Fruit fly (Drosophila melanogaster): ENCODE data around the gene Cdep.

Cdep gene

DNA sequence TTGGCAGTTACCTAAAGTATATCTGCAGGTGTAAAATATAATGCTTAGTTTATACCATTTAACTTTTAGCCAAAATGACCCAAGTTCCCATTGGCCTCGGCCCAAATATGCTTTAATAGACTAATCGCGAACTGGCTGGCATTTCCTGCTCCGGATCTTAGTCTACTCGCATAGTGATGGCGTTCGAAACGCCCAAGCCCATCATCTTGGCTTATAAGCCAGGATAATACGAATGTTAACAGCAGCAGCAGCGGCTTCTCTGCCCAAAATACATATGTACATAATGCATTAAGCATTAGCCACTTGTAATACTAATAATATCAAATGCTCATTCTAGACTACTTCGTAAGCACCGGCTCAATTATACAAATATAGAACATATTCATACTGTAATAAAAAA lies 5.5 kb upstream of the Cdep start:
- TF ChIP-seq CG17806 (tag; optimal IDR thresholded peaks at IDR 0.05) (no peak), CG8159 (tag; optimal IDR thresholded peaks at IDR 0.05) (no peak), Ets98B (GFP tag; IDR thresholded peaks at IDR 0.05) (no peak), D1 (tag; optimal IDR thresholded peaks at IDR 0.05) (no peak), CG34367 (tag; optimal IDR thresholded peaks at IDR 0.05) (no peak), CG10348 (GFP tag; IDR thresholded peaks at IDR 0.05) (no peak), Snoo (tag; optimal IDR thresholded peaks at IDR 0.05) (no peak)

DNA sequence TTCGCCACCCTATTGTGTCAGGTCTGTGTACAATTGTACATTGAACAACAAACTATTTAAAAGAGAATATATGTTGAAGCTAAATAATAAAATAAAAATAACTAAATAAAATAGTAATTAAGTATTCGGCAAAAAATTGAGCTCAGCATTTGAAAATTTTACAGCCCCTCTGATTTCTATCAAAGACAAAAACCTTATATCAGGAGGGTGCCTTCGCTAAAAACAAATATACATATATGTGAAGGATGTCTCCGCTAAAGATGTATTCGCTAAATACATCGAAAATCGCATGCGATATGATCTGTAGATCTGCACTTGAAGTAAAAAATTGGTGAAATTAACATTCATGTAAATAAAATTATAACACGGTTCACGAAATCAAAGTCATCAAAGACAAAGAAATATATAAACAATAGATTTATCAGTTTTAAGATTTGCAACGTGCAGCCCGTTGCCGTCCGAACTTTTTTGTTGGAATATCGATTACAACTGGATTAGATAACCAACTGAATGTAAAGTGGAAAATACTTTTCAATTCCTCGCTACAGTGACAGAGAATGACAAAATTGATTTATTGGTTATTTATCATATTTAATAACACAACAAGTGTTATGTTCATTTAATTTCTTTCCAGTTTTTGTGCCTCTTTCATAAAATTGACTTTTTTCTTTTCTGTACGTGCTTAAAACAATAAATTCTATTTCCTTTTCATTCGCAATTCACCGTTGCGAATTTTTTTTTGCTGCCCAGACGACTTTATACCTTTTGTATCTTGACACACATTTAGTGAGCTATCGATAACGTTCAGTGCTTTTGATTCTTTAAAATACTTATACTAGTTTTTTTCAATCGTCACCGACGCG lies 4.4 kb upstream of the Cdep start, which contains the start of gene Gnf1:
TSS of gene Gnf1 (plus strand) at position 859 of the 863 bp plus-strand sequence.
- TF ChIP-seq CG4496 (GFP tag; IDR thresholded peaks at IDR 0.05) (no peak), CG12605 (GFP tag; IDR thresholded peaks at IDR 0.05) (no peak)

DNA sequence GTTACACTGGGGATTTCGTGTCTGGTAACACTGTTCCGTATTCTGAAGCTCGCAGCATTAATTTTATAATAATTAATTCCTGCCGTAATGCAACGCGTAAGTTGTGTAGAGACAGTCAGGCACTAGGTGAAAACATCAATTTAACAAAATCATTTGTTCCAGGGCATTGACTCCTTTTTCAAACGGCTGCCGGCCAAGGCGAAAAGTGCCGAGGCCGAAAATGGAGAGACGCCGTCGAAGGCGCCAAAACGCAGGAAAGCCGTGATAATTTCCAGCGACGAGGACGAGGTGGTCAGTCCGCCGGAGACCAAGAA lies 3.8 kb upstream of the Cdep start:
- TF ChIP-seq EcR (GFP tag; optimal IDR thresholded peaks at IDR 0.05) (peak; percentile 6), Snoo (tag; optimal IDR thresholded peaks at IDR 0.05) (no peak)

- TF ChIP-seq CG34367 (tag; optimal IDR thresholded peaks at IDR 0.05) (no peak), fd96Ca (GFP tag; IDR thresholded peaks at IDR 0.05) (peak; percentile 60; the same call in 2 of the 3 replicates), CG32121 (GFP tag; IDR thresholded peaks at IDR 0.05) (no peak), CG4496 (GFP tag; IDR thresholded peaks at IDR 0.05) (peak; percentile 76), Ets98B (GFP tag; IDR thresholded peaks at IDR 0.05) (peak; percentile 48; the same call in 1 of the 2 replicates), CG14655 (GFP tag; optimal IDR thresholded peaks at IDR 0.05) (no peak), CG13204 (GFP tag; optimal IDR thresholded peaks at IDR 0.05) (peak; percentile 94), EcR (GFP tag; optimal IDR thresholded peaks at IDR 0.05) (peak; percentile 74), CG12605 (GFP tag; IDR thresholded peaks at IDR 0.05) (no peak), CG10348 (GFP tag; IDR thresholded peaks at IDR 0.05) (no peak), D1 (tag; optimal IDR thresholded peaks at IDR 0.05) (no peak), gl (tag; optimal IDR thresholded peaks at IDR 0.05) (peak; percentile 31)
Observed at dm6 chr3R:4910839-4911341, 538 bp downstream of the Cdep start.

DNA sequence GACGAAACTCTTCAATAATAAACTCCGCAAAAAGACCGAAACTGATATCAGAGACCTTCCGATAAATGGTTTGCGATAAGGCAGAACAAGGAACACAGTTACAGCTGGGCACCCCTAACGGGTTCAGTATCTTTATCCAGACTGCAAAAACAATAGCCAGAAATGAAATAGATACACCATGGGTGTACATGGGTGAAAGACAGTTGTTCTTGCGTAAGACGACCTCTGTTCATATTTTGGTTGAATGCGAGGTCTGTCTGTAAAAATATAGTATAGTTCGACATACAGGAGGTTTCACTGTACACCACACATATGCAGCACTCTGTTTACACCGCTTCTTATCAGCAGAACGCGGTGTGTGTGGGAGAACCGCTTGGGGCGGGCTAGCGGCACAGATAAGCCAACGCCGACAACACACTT lies 1.8 kb downstream of the Cdep start:
- TF ChIP-seq CG15710 (tag; optimal IDR thresholded peaks at IDR 0.05): peak; percentile 67
- TF ChIP-seq D1 (tag; optimal IDR thresholded peaks at IDR 0.05): no peak
- peak; percentile 52; the same call in 1 of the 2 replicates for TF ChIP-seq CG32121 (GFP tag; IDR thresholded peaks at IDR 0.05)
- TF ChIP-seq rn (GFP tag; IDR thresholded peaks at IDR 0.05): no peak
- peak; percentile 59 for TF ChIP-seq Ets98B (GFP tag; IDR thresholded peaks at IDR 0.05)
- peak; percentile 58 for TF ChIP-seq CG8159 (tag; optimal IDR thresholded peaks at IDR 0.05)
- peak; percentile 52 for TF ChIP-seq CG8301 (tag; optimal IDR thresholded peaks at IDR 0.05)
- TF ChIP-seq CG4496 (GFP tag; IDR thresholded peaks at IDR 0.05): peak; percentile 84
- TF ChIP-seq Pif1B (GFP tag; optimal IDR thresholded peaks at IDR 0.05): peak; percentile 66
- TF ChIP-seq EcR (GFP tag; optimal IDR thresholded peaks at IDR 0.05): peak; percentile 14
- TF ChIP-seq CG17806 (tag; optimal IDR thresholded peaks at IDR 0.05): peak; percentile 58
- TF ChIP-seq CG13204 (GFP tag; optimal IDR thresholded peaks at IDR 0.05): peak; percentile 36
- TF ChIP-seq CG14655 (GFP tag; optimal IDR thresholded peaks at IDR 0.05): no peak
- no peak for TF ChIP-seq CG10348 (GFP tag; IDR thresholded peaks at IDR 0.05)
- TF ChIP-seq Snoo (tag; optimal IDR thresholded peaks at IDR 0.05): peak; percentile 62
- peak; percentile 34 for TF ChIP-seq CG9948 (tag; optimal IDR thresholded peaks at IDR 0.05)
- TF ChIP-seq CG34367 (tag; optimal IDR thresholded peaks at IDR 0.05): peak; percentile 62
- TF ChIP-seq CG12605 (GFP tag; IDR thresholded peaks at IDR 0.05): no peak
- peak; percentile 74; the same call in 2 of the 3 replicates for TF ChIP-seq fd96Ca (GFP tag; IDR thresholded peaks at IDR 0.05)
- TF ChIP-seq Pif1A (GFP tag; optimal IDR thresholded peaks at IDR 0.05): peak; percentile 66
- peak; percentile 29 for TF ChIP-seq gl (tag; optimal IDR thresholded peaks at IDR 0.05)

dm6 chr3R:4913181-4913580 lies 2.8 kb downstream of the Cdep start:
- TF ChIP-seq fd96Ca (GFP tag; IDR thresholded peaks at IDR 0.05) (no peak), CG17806 (tag; optimal IDR thresholded peaks at IDR 0.05) (peak; percentile 3)

dm6 chr3R:4914439-4914880 lies 4.1 kb downstream of the Cdep start:
- no peak for TF ChIP-seq gl (tag; optimal IDR thresholded peaks at IDR 0.05)
- peak; percentile 87 for TF ChIP-seq EcR (GFP tag; optimal IDR thresholded peaks at IDR 0.05)
- no peak for TF ChIP-seq Snoo (tag; optimal IDR thresholded peaks at IDR 0.05)
- peak; percentile 32 for TF ChIP-seq CG13204 (GFP tag; optimal IDR thresholded peaks at IDR 0.05)
- TF ChIP-seq CG14655 (GFP tag; optimal IDR thresholded peaks at IDR 0.05): peak; percentile 25
- TF ChIP-seq D1 (tag; optimal IDR thresholded peaks at IDR 0.05): no peak
- no peak for TF ChIP-seq Pif1B (GFP tag; optimal IDR thresholded peaks at IDR 0.05)
- TF ChIP-seq CG8159 (tag; optimal IDR thresholded peaks at IDR 0.05): peak; percentile 6
- TF ChIP-seq CG4496 (GFP tag; IDR thresholded peaks at IDR 0.05): no peak
- TF ChIP-seq Ets98B (GFP tag; IDR thresholded peaks at IDR 0.05): no peak
- no peak for TF ChIP-seq Pif1A (GFP tag; optimal IDR thresholded peaks at IDR 0.05)
- no peak for TF ChIP-seq CG34367 (tag; optimal IDR thresholded peaks at IDR 0.05)
- TF ChIP-seq CG9948 (tag; optimal IDR thresholded peaks at IDR 0.05): no peak
- TF ChIP-seq fd96Ca (GFP tag; IDR thresholded peaks at IDR 0.05): no peak
- TF ChIP-seq CG15710 (tag; optimal IDR thresholded peaks at IDR 0.05): no peak
- no peak for TF ChIP-seq CG12605 (GFP tag; IDR thresholded peaks at IDR 0.05)

Data from whole organism, pupa.